Fruit fly (Drosophila melanogaster) whole organism, embryonic: ENCODE measurements around the gene DEF8.

Source experiments
- Ada2b ChIP-seq: fragments of 200-800 bp; sonication (Bioruptor generic); IDR thresholded peaks from 2 replicates; pipeline ENCODE4 v1.3.6; 2022; ENCODE audit warnings: missing biosample characterization, missing genetic modification characterization
- BEAF-32 ChIP-seq: fragments of 200-800 bp; sonication (Bioruptor generic); optimal IDR thresholded peaks from 3 replicates; lab custom pipeline; 2017; ENCODE audit warnings: missing biosample characterization, missing genetic modification characterization, mild to moderate bottlenecking, moderate library complexity, missing genetic modification reagents
- CG1024 ChIP-seq: fragments of 200-800 bp; sonication (Bioruptor generic); IDR thresholded peaks from 2 replicates; pipeline ENCODE4 v1.3.6; 2022; ENCODE audit warnings: missing biosample characterization, missing genetic modification characterization
- CG10543 ChIP-seq: fragments of 200-800 bp; sonication (Bioruptor generic); optimal IDR thresholded peaks from 3 replicates; lab custom pipeline; 2017; ENCODE audit warnings: missing biosample characterization, mild to moderate bottlenecking, missing genetic modification characterization, moderate library complexity
- CG12104 ChIP-seq: fragments of 200-800 bp; sonication (Bioruptor generic); optimal IDR thresholded peaks from 3 replicates; lab custom pipeline; 2016; ENCODE audit warnings: missing biosample characterization, missing genetic modification characterization
- CG12659 ChIP-seq: fragments of 200-800 bp; sonication (Bioruptor generic); optimal IDR thresholded peaks from 3 replicates; lab custom pipeline; 2017; ENCODE audit warnings: mild to moderate bottlenecking, missing biosample characterization, missing genetic modification reagents, missing genetic modification characterization
- CG15269 ChIP-seq: fragments of 200-800 bp; sonication (Bioruptor generic); optimal IDR thresholded peaks from 2 replicates; lab custom pipeline; 2018; ENCODE audit warnings: missing biosample characterization, mild to moderate bottlenecking, missing genetic modification characterization, moderate library complexity
- CG15514 ChIP-seq: fragments of 200-800 bp; sonication (Bioruptor generic); optimal IDR thresholded peaks from 3 replicates; lab custom pipeline; 2017; ENCODE audit warnings: missing biosample characterization, missing genetic modification characterization, mild to moderate bottlenecking, moderate library complexity, missing genetic modification reagents
- CG15601 ChIP-seq: fragments of 200-800 bp; sonication (Bioruptor generic); optimal IDR thresholded peaks from 3 replicates; lab custom pipeline; 2019; ENCODE audit warnings: missing biosample characterization, mild to moderate bottlenecking, missing genetic modification characterization, moderate library complexity
- CG17359 ChIP-seq: fragments of 200-800 bp; sonication (Bioruptor generic); optimal IDR thresholded peaks from 3 replicates; lab custom pipeline; 2018; ENCODE audit warnings: missing biosample characterization, mild to moderate bottlenecking, missing genetic modification characterization, moderate library complexity
- CG1832 ChIP-seq: fragments of 200-800 bp; sonication (Bioruptor generic); optimal IDR thresholded peaks from 2 replicates; lab custom pipeline; 2017; ENCODE audit warnings: missing biosample characterization, mild to moderate bottlenecking, missing genetic modification characterization, inconsistent platforms
- CG2116 ChIP-seq: fragments of 200-800 bp; sonication (Bioruptor generic); optimal IDR thresholded peaks from 3 replicates; lab custom pipeline; 2018; ENCODE audit warnings: missing biosample characterization, mild to moderate bottlenecking, missing genetic modification characterization
- CG2678 ChIP-seq: fragments of 200-800 bp; sonication (Bioruptor generic); optimal IDR thresholded peaks from 3 replicates; lab custom pipeline; 2019; ENCODE audit warnings: missing biosample characterization, mild to moderate bottlenecking, missing genetic modification characterization, moderate library complexity
- CG30020 ChIP-seq: fragments of 200-800 bp; optimal IDR thresholded peaks from 2 replicates; lab custom pipeline; 2019; ENCODE audit warnings: missing biosample characterization, mild to moderate bottlenecking, missing genetic modification characterization, moderate library complexity
- CG32772 ChIP-seq: fragments of 200-800 bp; sonication (Bioruptor generic); IDR thresholded peaks from 2 replicates; pipeline ENCODE4 v1.3.6; 2022; ENCODE audit warnings: missing biosample characterization, missing genetic modification characterization
- CG4707 ChIP-seq: fragments of 200-800 bp; sonication (Bioruptor generic); optimal IDR thresholded peaks from 2 replicates; lab custom pipeline; 2018; ENCODE audit warnings: missing biosample characterization, mild to moderate bottlenecking, missing genetic modification characterization, moderate library complexity
- CG6689 ChIP-seq: fragments of 200-800 bp; sonication (Bioruptor generic); IDR thresholded peaks from 2 replicates; pipeline ENCODE4 v1.3.6; 2022; ENCODE audit warnings: missing biosample characterization, missing genetic modification characterization
- CG6791 ChIP-seq: fragments of 200-800 bp; sonication (Bioruptor generic); IDR thresholded peaks from 3 replicates; pipeline ENCODE4 v1.3.6; 2022; ENCODE audit warnings: missing biosample characterization, missing genetic modification characterization; ENCODE audit not compliant: partially characterized antibody
- CG7271 ChIP-seq: fragments of 200-800 bp; sonication (Bioruptor generic); optimal IDR thresholded peaks from 2 replicates; lab custom pipeline; 2018; ENCODE audit warnings: missing biosample characterization, mild to moderate bottlenecking, missing genetic modification characterization, moderate library complexity
- CG7357 ChIP-seq: fragments of 200-800 bp; sonication (Bioruptor generic); IDR thresholded peaks from 3 replicates; pipeline ENCODE4 v1.3.6; 2022; ENCODE audit warnings: missing biosample characterization, missing genetic modification characterization
- CG8089 ChIP-seq: fragments of 200-800 bp; sonication (Bioruptor generic); optimal IDR thresholded peaks from 3 replicates; lab custom pipeline; 2016; ENCODE audit warnings: missing biosample characterization, missing genetic modification characterization
- CoRest ChIP-seq: fragments of 200-800 bp; sonication (Bioruptor generic); optimal IDR thresholded peaks from 3 replicates; lab custom pipeline; 2018; ENCODE audit warnings: missing biosample characterization, mild to moderate bottlenecking, missing genetic modification characterization, moderate library complexity
- Dad ChIP-seq: fragments of 200-800 bp; sonication (Bioruptor generic); optimal IDR thresholded peaks from 3 replicates; lab custom pipeline; 2016; ENCODE audit warnings: missing biosample characterization, missing genetic modification characterization
- Deaf1 ChIP-seq: fragments of 200-800 bp; optimal IDR thresholded peaks from 3 replicates; lab custom pipeline; 2019; ENCODE audit warnings: missing biosample characterization, mild to moderate bottlenecking, missing genetic modification characterization, moderate library complexity
- Dfd ChIP-seq, 2 experiments: fragments of >200 bp; optimal IDR thresholded peaks; 2 replicates each; lab custom pipeline; 2017; ENCODE audit warnings: missing biosample characterization in 2 of 2, missing genetic modification characterization in 2 of 2
- Doc2 ChIP-seq: fragments of 200-800 bp; sonication (Bioruptor generic); IDR thresholded peaks from 2 replicates; pipeline ENCODE4 v1.3.6; 2022; ENCODE audit warnings: missing biosample characterization, missing genetic modification characterization
- Elba2 ChIP-seq: fragments of 200-800 bp; sonication (Bioruptor generic); optimal IDR thresholded peaks from 3 replicates; lab custom pipeline; 2016; ENCODE audit warnings: missing biosample characterization, missing genetic modification characterization
- HLH54F ChIP-seq: fragments of 200-800 bp; sonication (Bioruptor generic); optimal IDR thresholded peaks from 3 replicates; lab custom pipeline; 2016; ENCODE audit warnings: missing biosample characterization, missing genetic modification characterization
- Hsf ChIP-seq: fragments of 200-800 bp; sonication (Bioruptor generic); optimal IDR thresholded peaks from 3 replicates; lab custom pipeline; 2016; ENCODE audit warnings: missing biosample characterization, missing genetic modification characterization
- Opbp ChIP-seq: fragments of 200-800 bp; sonication (Bioruptor generic); IDR thresholded peaks from 3 replicates; pipeline ENCODE4 v1.3.6; 2022; ENCODE audit warnings: missing biosample characterization, missing genetic modification characterization; ENCODE audit not compliant: partially characterized antibody
- Six4 ChIP-seq: fragments of 200-800 bp; sonication (Bioruptor generic); optimal IDR thresholded peaks from 2 replicates; lab custom pipeline; 2016; ENCODE audit warnings: missing biosample characterization, missing genetic modification characterization
- Tbp ChIP-seq: fragments of >200 bp; optimal IDR thresholded peaks from 2 replicates; lab custom pipeline; 2018; ENCODE audit warnings: missing biosample characterization, missing genetic modification characterization
- YL-1 ChIP-seq: fragments of 200-800 bp; sonication (Bioruptor generic); optimal IDR thresholded peaks from 3 replicates; lab custom pipeline; 2017; ENCODE audit warnings: missing biosample characterization, mild to moderate bottlenecking, missing genetic modification characterization
- al ChIP-seq: fragments of 200-800 bp; sonication (Bioruptor generic); IDR thresholded peaks from 2 replicates; pipeline ENCODE4 v1.3.6; 2022; ENCODE audit warnings: missing biosample characterization, missing genetic modification characterization
- bcd ChIP-seq: fragments of 200-800 bp; sonication (Bioruptor generic); optimal IDR thresholded peaks from 2 replicates; lab custom pipeline; 2017; ENCODE audit warnings: missing biosample characterization, mild to moderate bottlenecking, missing genetic modification characterization
- crp ChIP-seq, 2 experiments: fragments of 200-800 bp; sonication (Bioruptor generic); optimal IDR thresholded peaks; 2 replicates in 1 of 2; 3 replicates in 1 of 2; lab custom pipeline; 2017; ENCODE audit warnings: missing biosample characterization in 2 of 2, missing genetic modification characterization in 2 of 2, mild to moderate bottlenecking in 1 of 2, moderate library complexity in 1 of 2
- dysf ChIP-seq: fragments of 200-800 bp; sonication (Bioruptor generic); IDR thresholded peaks from 3 replicates; pipeline ENCODE4 v1.3.6; 2022; ENCODE audit warnings: missing biosample characterization, missing genetic modification characterization
- emc ChIP-seq: fragments of 200-800 bp; sonication (Bioruptor generic); optimal IDR thresholded peaks from 2 replicates; lab custom pipeline; 2016; ENCODE audit warnings: missing biosample characterization, missing genetic modification characterization
- fd102C ChIP-seq: fragments of 200-800 bp; sonication (Bioruptor generic); optimal IDR thresholded peaks from 2 replicates; lab custom pipeline; 2018; ENCODE audit warnings: missing biosample characterization, mild to moderate bottlenecking, missing genetic modification characterization, moderate library complexity
- grau ChIP-seq: fragments of 200-800 bp; optimal IDR thresholded peaks from 3 replicates; lab custom pipeline; 2019; ENCODE audit warnings: missing biosample characterization, mild to moderate bottlenecking, missing genetic modification characterization, moderate library complexity
- hkb ChIP-seq, 2 experiments: fragments of 200-800 bp in 1 of 2; fragments of >200 bp in 1 of 2; sonication (Bioruptor generic) in 1 of 2; IDR thresholded peaks in 1 of 2; optimal IDR thresholded peaks in 1 of 2; 2 replicates each; pipeline versions ENCODE4 v1.3.6 to Lab custom; 2017 to 2022; ENCODE audit warnings: missing biosample characterization in 1 of 2, missing genetic modification characterization in 1 of 2
- mirr ChIP-seq: fragments of 200-800 bp; sonication (Bioruptor generic); optimal IDR thresholded peaks from 3 replicates; lab custom pipeline; 2018; ENCODE audit warnings: missing biosample characterization, mild to moderate bottlenecking, missing genetic modification characterization
- nmo ChIP-seq: fragments of 200-800 bp; sonication (Bioruptor generic); optimal IDR thresholded peaks from 2 replicates; lab custom pipeline; 2018; ENCODE audit warnings: missing biosample characterization, mild to moderate bottlenecking, missing genetic modification characterization, moderate library complexity
- psq ChIP-seq: fragments of 200-800 bp; sonication (Bioruptor generic); optimal IDR thresholded peaks from 2 replicates; lab custom pipeline; 2017; ENCODE audit warnings: missing biosample characterization, missing genetic modification characterization
- rib ChIP-seq: fragments of 200-800 bp; sonication (Bioruptor generic); IDR thresholded peaks from 2 replicates; pipeline ENCODE4 v1.3.6; 2022; ENCODE audit warnings: missing biosample characterization, missing genetic modification characterization
- sc ChIP-seq, 3 experiments: fragments of >200 bp in 2 of 3; fragments of 200-800 bp in 1 of 3; sonication (Bioruptor generic) in 1 of 3; optimal IDR thresholded peaks; 2 replicates in 2 of 3; 3 replicates in 1 of 3; lab custom pipeline; 2017; ENCODE audit warnings: mild to moderate bottlenecking in 1 of 3, missing biosample characterization in 1 of 3, missing genetic modification characterization in 1 of 3, missing genetic modification reagents in 1 of 3
- sd ChIP-seq: fragments of 200-800 bp; sonication (Bioruptor generic); optimal IDR thresholded peaks from 3 replicates; lab custom pipeline; 2018; ENCODE audit warnings: missing biosample characterization, mild to moderate bottlenecking, missing genetic modification characterization, moderate library complexity
- trh ChIP-seq: fragments of 200-800 bp; sonication (Bioruptor generic); optimal IDR thresholded peaks from 2 replicates; lab custom pipeline; 2016; ENCODE audit warnings: missing biosample characterization, missing genetic modification characterization
- vvl ChIP-seq: fragments of 200-800 bp; sonication (Bioruptor generic); IDR thresholded peaks from 2 replicates; pipeline ENCODE4 v1.3.6; 2022; ENCODE audit warnings: missing biosample characterization, missing genetic modification characterization

Gene DEF8

dm6 chr3L:12178847-12179437 lies 47.0 kb downstream of the DEF8 start (continued):
- no peak for TF ChIP-seq Opbp (GFP tag; lab: Robert Waterston, UW)
- no peak for TF ChIP-seq emc
- no peak for TF ChIP-seq CG1832
- no peak for TF ChIP-seq CG2116 (GFP tag; lab: Kevin White, UChicago)
- TF ChIP-seq dysf (GFP tag; lab: Robert Waterston, UW) = 0 out of 3 replicates have a peak, but pooled peaks have one; percentile 4
- peak; percentile 18 for TF ChIP-seq grau
- TF ChIP-seq CG12104 (GFP tag; lab: Kevin White, UChicago) = no peak
- no peak for TF ChIP-seq Tbp (GFP tag; lab: Kevin White, UChicago)
- TF ChIP-seq CG6689 (GFP tag; lab: Robert Waterston, UW) = no peak
- TF ChIP-seq CG15514 = no peak
- no peak for TF ChIP-seq CG8089
- TF ChIP-seq CoRest (tag; lab: Kevin White, UChicago) = no peak
- TF ChIP-seq CG12659 (GFP tag; lab: Kevin White, UChicago) = no peak
- TF ChIP-seq CG17359 (tag; lab: Kevin White, UChicago) = no peak
- TF ChIP-seq bcd (GFP tag; lab: Kevin White, UChicago) = peak; percentile 13
- TF ChIP-seq Six4 = no peak
- no peak for TF ChIP-seq CG32772 (GFP tag; lab: Robert Waterston, UW)
- TF ChIP-seq rib (GFP tag; lab: Robert Waterston, UW) = no peak
- TF ChIP-seq CG4707 = no peak
- TF ChIP-seq vvl = no peak
- no peak for TF ChIP-seq CG7271 (tag; lab: Kevin White, UChicago)
- no peak for TF ChIP-seq Hsf (GFP tag; lab: Kevin White, UChicago)
- TF ChIP-seq mirr = no peak
- no peak for TF ChIP-seq crp (GFP tag; optimal IDR thresholded peaks at IDR 0.05; lab: Kevin White, UChicago)
- no peak for TF ChIP-seq sc (optimal IDR thresholded peaks at IDR 0.05; lab: Kevin White, UChicago)
- no peak for TF ChIP-seq sc (GFP tag; optimal IDR thresholded peaks at IDR 0.05; lab: Kevin White, UChicago)
- no peak for TF ChIP-seq CG7357 (GFP tag; lab: Robert Waterston, UW)
- no peak for TF ChIP-seq CG1024 (GFP tag; lab: Robert Waterston, UW)
- TF ChIP-seq nmo (GFP tag; lab: Kevin White, UChicago) = peak; percentile 4
- no peak for TF ChIP-seq Deaf1 (tag; lab: Kevin White, UChicago)
- no peak for TF ChIP-seq fd102C (GFP tag; lab: Kevin White, UChicago)
- peak; percentile 10 for TF ChIP-seq CG15269 (tag; lab: Kevin White, UChicago)
- no peak for TF ChIP-seq CG6791 (GFP tag; lab: Robert Waterston, UW)
- TF ChIP-seq psq (GFP tag; lab: Kevin White, UChicago) = no peak
- TF ChIP-seq sd (tag; lab: Kevin White, UChicago) = peak; percentile 33
- TF ChIP-seq trh (GFP tag; lab: Kevin White, UChicago) = no peak
- TF ChIP-seq CG30020 = no peak
- TF ChIP-seq Dad (GFP tag; lab: Kevin White, UChicago) = no peak
- TF ChIP-seq Doc2 (GFP tag; lab: Robert Waterston, UW) = no peak
- no peak for TF ChIP-seq HLH54F
- TF ChIP-seq Ada2b (GFP tag; lab: Robert Waterston, UW) = 0 out of 2 replicates have a peak, but pooled peaks have one; percentile 11
- TF ChIP-seq Dfd (GFP tag; optimal IDR thresholded peaks at IDR 0.05; lab: Kevin White, UChicago) = no peak
- TF ChIP-seq BEAF-32 (GFP tag; lab: Kevin White, UChicago) = no peak
- no peak for TF ChIP-seq CG15601 (tag; lab: Kevin White, UChicago)
- no peak for TF ChIP-seq YL-1
- no peak for TF ChIP-seq CG10543 (GFP tag; lab: Kevin White, UChicago)
- no peak for TF ChIP-seq hkb (optimal IDR thresholded peaks at IDR 0.05; lab: Kevin White, UChicago)
- TF ChIP-seq hkb (GFP tag; IDR thresholded peaks at IDR 0.05; lab: Robert Waterston, UW) = no peak
- peak; percentile 10 for TF ChIP-seq CG2678 (tag; lab: Kevin White, UChicago)
- no peak for TF ChIP-seq Elba2 (GFP tag; lab: Kevin White, UChicago)
- 0 out of 2 replicates have a peak, but pooled peaks have one; percentile 29 for TF ChIP-seq al
